Worm (Caenorhabditis elegans) whole organism, L2 larva: ENCODE data around the gene R10F2.4.

Experiments
- R02D3.7 ChIP-seq: fragments of 150-350 bp; optimal IDR thresholded peaks from 2 replicates; lab custom pipeline; 2014; ENCODE audit warnings: missing biosample characterization, missing genetic modification characterization
- ceh-16 ChIP-seq: fragments of 150-350 bp; optimal IDR thresholded peaks from 2 replicates; lab custom pipeline; 2014; ENCODE audit warnings: missing biosample characterization, missing genetic modification characterization
- egl-27 ChIP-seq: sonication (generic microtip); optimal IDR thresholded peaks from 3 replicates; lab custom pipeline; 2017; ENCODE audit warnings: missing biosample characterization, missing genetic modification reagents, missing genetic modification characterization
- elt-3 ChIP-seq: sonication (generic microtip); optimal IDR thresholded peaks from 2 replicates; lab custom pipeline; 2017; ENCODE audit warnings: missing biosample characterization, missing genetic modification characterization
- fos-1 ChIP-seq: fragments of 150-350 bp; optimal IDR thresholded peaks from 2 replicates; lab custom pipeline; 2014; ENCODE audit warnings: missing biosample characterization, missing genetic modification characterization
- lin-13 ChIP-seq: fragments of 150-350 bp; optimal IDR thresholded peaks from 2 replicates; lab custom pipeline; 2014; ENCODE audit warnings: missing biosample characterization, missing genetic modification reagents, missing genetic modification characterization
- lin-39 ChIP-seq: fragments of 150-350 bp; optimal IDR thresholded peaks from 2 replicates; lab custom pipeline; 2014; ENCODE audit warnings: missing biosample characterization, missing genetic modification reagents, missing genetic modification characterization
- mab-5 ChIP-seq: fragments of 150-350 bp; optimal IDR thresholded peaks from 2 replicates; lab custom pipeline; 2014; ENCODE audit warnings: missing biosample characterization, missing genetic modification characterization
- nhr-10 ChIP-seq: sonication (generic microtip); optimal IDR thresholded peaks from 2 replicates; lab custom pipeline; 2017; ENCODE audit warnings: missing biosample characterization, missing genetic modification characterization
- nhr-11 ChIP-seq: fragments of 150-350 bp; optimal IDR thresholded peaks from 2 replicates; lab custom pipeline; 2014; ENCODE audit warnings: missing biosample characterization, missing genetic modification characterization
- nhr-25 ChIP-seq: fragments of 150-350 bp; sonication (generic microtip); optimal IDR thresholded peaks from 3 replicates; lab custom pipeline; 2014; ENCODE audit warnings: missing biosample characterization, missing genetic modification characterization
- skn-1 ChIP-seq: sonication (generic microtip); optimal IDR thresholded peaks from 2 replicates; lab custom pipeline; 2017; ENCODE audit warnings: missing biosample characterization, missing genetic modification characterization
- sma-9 ChIP-seq, 2 experiments: fragments of 150-350 bp in 1 of 2; sonication (generic microtip) in 1 of 2; optimal IDR thresholded peaks; 2 replicates each; lab custom pipeline; 2014 to 2016; ENCODE audit warnings: missing genetic modification characterization in 2 of 2, mild to moderate bottlenecking in 1 of 2, missing biosample characterization in 1 of 2, missing compliant biosample characterization in 1 of 2, missing genetic modification reagents in 1 of 2, moderate library complexity in 1 of 2
- unc-39 ChIP-seq: fragments of 150-350 bp; optimal IDR thresholded peaks from 2 replicates; lab custom pipeline; 2014; ENCODE audit warnings: missing biosample characterization, missing genetic modification characterization

ce11 chrIII:2920866-2921265 is 2.0 kb downstream of the R10F2.4 start:
- TF ChIP-seq lin-39 (tag; lab: Kevin White, UChicago) = no peak
- TF ChIP-seq nhr-11 (tag; lab: Kevin White, UChicago) = no peak
- TF ChIP-seq unc-39 = no peak
- TF ChIP-seq elt-3 = no peak
- no peak for TF ChIP-seq fos-1
- TF ChIP-seq egl-27 (tag; lab: Kevin White, UChicago) = no peak
- TF ChIP-seq lin-13 (GFP tag; lab: Kevin White, UChicago) = no peak
- no peak for TF ChIP-seq sma-9 (GFP tag; optimal IDR thresholded peaks at IDR 0.05; lab: Kevin White, UChicago)
- no peak for TF ChIP-seq sma-9 (tag; optimal IDR thresholded peaks at IDR 0.05; lab: Kevin White, UChicago)
- TF ChIP-seq R02D3.7 (tag; lab: Kevin White, UChicago) = no peak
- no peak for TF ChIP-seq skn-1
- no peak for TF ChIP-seq nhr-25 (tag; lab: Kevin White, UChicago)
- TF ChIP-seq nhr-10 = no peak
- TF ChIP-seq ceh-16 (tag; lab: Kevin White, UChicago) = no peak
- TF ChIP-seq mab-5 (tag; lab: Kevin White, UChicago) = no peak
